Fruit fly (Drosophila melanogaster): Measurements from ENCODE around the gene Ythdc1.
A peak's percentile ranks its signal among the peaks of the same experiment; 100 is the strongest.

Gene Ythdc1

DNA sequence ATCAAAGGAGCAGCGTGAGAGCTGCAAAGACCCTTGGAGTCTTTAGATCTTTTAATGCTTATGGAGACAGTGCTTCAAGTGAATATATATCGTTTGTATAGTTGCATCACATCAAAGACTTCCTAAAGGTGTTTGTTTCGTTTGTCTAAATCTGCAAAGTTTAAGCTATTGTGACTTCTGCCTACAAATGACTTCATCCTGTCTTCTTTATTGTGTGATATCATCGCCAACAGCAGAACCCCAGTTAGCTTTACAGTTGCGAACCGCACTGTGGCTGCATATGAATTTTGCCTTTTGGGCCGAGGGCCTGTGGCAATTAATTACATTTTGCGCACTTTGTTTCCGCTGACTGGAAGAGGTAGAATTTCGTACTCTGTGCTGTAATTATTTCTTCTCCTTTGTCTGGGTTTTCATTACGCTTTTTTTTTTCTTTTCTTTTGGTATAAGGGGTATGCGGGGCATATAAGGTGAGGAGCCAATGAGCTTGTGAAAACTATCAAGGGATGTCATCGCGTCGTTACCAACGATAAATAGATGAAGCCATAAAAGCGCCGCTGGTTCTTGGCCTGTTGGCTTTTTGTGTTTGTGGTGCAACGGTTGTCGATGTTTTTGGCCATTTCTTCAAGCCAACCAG is 31.5 kb downstream of the Ythdc1 start:
- TF ChIP-seq CG9948 (tag; optimal IDR thresholded peaks at IDR 0.05) = peak; percentile 69
- peak; percentile 22 for TF ChIP-seq EcR (GFP tag; optimal IDR thresholded peaks at IDR 0.05)
- peak; percentile 6 for TF ChIP-seq gl (tag; optimal IDR thresholded peaks at IDR 0.05)
- TF ChIP-seq CG15710 (tag; optimal IDR thresholded peaks at IDR 0.05) = peak; percentile 64
- no peak for TF ChIP-seq CG12605 (GFP tag; IDR thresholded peaks at IDR 0.05)
- TF ChIP-seq fd96Ca (GFP tag; IDR thresholded peaks at IDR 0.05) = no peak
- peak; percentile 61 for TF ChIP-seq CG34367 (tag; optimal IDR thresholded peaks at IDR 0.05)
- no peak for TF ChIP-seq D1 (tag; optimal IDR thresholded peaks at IDR 0.05)
- peak; percentile 48 for TF ChIP-seq CG8301 (tag; optimal IDR thresholded peaks at IDR 0.05)
- no peak for TF ChIP-seq CG10348 (GFP tag; IDR thresholded peaks at IDR 0.05)
- TF ChIP-seq rn (GFP tag; IDR thresholded peaks at IDR 0.05) = no peak
- peak; percentile 64 for TF ChIP-seq CG14655 (GFP tag; optimal IDR thresholded peaks at IDR 0.05)
- TF ChIP-seq CG13204 (GFP tag; optimal IDR thresholded peaks at IDR 0.05) = peak; percentile 26
- peak; percentile 61 for TF ChIP-seq CG17806 (tag; optimal IDR thresholded peaks at IDR 0.05)
- peak; percentile 67 for TF ChIP-seq CG8159 (tag; optimal IDR thresholded peaks at IDR 0.05)
- TF ChIP-seq CG32121 (GFP tag; IDR thresholded peaks at IDR 0.05) = no peak
- TF ChIP-seq Pif1A (GFP tag; optimal IDR thresholded peaks at IDR 0.05) = peak; percentile 64
- TF ChIP-seq Snoo (tag; optimal IDR thresholded peaks at IDR 0.05) = peak; percentile 76
- TF ChIP-seq CG4496 (GFP tag; IDR thresholded peaks at IDR 0.05) = no peak
- peak; percentile 51 for TF ChIP-seq Pif1B (GFP tag; optimal IDR thresholded peaks at IDR 0.05)
- TF ChIP-seq Ets98B (GFP tag; IDR thresholded peaks at IDR 0.05) = no peak

DNA sequence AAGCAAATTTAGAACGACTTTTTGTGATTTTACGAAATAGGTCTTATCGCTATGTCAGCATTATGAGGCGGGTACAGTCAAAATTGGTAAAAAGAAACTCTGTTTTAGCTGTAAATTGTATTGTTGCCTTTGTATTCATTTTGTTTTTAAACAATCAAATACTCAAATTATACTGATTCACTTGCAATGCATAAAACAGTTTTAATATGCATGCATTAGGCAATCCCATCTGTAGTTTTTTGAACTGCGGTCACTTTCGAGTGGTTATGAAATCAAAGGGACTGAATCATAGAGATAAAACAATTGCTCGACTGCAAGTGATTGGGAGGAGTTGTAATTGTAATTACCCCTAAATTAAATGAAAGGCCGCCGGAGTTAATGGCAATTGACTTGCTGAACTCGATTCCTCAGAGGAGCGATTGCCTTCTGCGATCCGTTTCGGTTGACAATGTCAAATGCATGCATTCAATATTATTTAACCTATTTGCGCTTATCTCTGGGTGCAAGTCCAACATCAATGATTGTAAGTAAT is 34.2 kb downstream of the Ythdc1 start:
- no peak for TF ChIP-seq CG10348 (GFP tag; IDR thresholded peaks at IDR 0.05)
- TF ChIP-seq Pif1B (GFP tag; optimal IDR thresholded peaks at IDR 0.05) = no peak
- no peak for TF ChIP-seq CG12605 (GFP tag; IDR thresholded peaks at IDR 0.05)
- TF ChIP-seq CG8301 (tag; optimal IDR thresholded peaks at IDR 0.05) = no peak
- TF ChIP-seq gl (tag; optimal IDR thresholded peaks at IDR 0.05) = no peak
- no peak for TF ChIP-seq CG32121 (GFP tag; IDR thresholded peaks at IDR 0.05)
- TF ChIP-seq fd96Ca (GFP tag; IDR thresholded peaks at IDR 0.05) = no peak

DNA sequence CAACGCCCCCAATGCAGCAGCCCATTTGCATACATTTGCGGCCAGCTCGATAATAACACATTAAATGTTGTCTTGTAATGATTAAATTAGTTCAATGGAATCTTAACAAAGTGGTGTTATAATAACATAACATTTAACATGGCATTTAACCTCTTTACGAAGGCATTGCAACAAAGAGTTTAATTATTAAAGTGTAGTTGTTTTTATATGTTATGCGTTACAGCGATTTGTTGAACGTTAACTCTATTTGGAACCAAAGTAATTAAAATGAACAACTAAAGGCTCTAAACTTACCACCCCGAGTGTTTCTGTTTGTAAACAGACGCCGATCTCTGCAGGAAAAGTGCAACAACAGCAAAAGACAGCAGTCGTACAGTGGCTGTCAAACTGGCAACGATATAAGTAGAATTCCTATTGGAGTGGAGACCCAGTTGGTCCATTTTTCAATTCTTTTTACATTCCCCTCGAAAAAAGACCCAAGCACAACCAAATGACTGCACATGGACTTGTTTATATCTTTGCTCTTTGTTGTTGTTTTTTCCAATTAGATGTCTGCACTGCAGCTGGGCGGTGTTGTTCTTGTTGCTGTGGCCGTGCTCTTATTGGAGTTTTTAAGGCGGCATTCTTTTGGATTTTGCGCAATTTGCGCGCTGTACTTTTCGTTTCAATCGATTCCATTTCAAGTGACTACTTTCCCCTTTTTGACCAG is 34.9 kb downstream of the Ythdc1 start:
- TF ChIP-seq CG14655 (GFP tag; optimal IDR thresholded peaks at IDR 0.05) = peak; percentile 89
- TF ChIP-seq CG15710 (tag; optimal IDR thresholded peaks at IDR 0.05) = peak; percentile 65
- no peak for TF ChIP-seq EcR (GFP tag; optimal IDR thresholded peaks at IDR 0.05)
- peak; percentile 39; the same call in 2 of the 3 replicates for TF ChIP-seq fd96Ca (GFP tag; IDR thresholded peaks at IDR 0.05)
- peak; percentile 83 for TF ChIP-seq CG8159 (tag; optimal IDR thresholded peaks at IDR 0.05)
- TF ChIP-seq Ets98B (GFP tag; IDR thresholded peaks at IDR 0.05) = peak; percentile 47
- TF ChIP-seq D1 (tag; optimal IDR thresholded peaks at IDR 0.05) = no peak
- peak; percentile 78 for TF ChIP-seq CG17806 (tag; optimal IDR thresholded peaks at IDR 0.05)
- TF ChIP-seq CG32121 (GFP tag; IDR thresholded peaks at IDR 0.05) = peak; percentile 55
- peak; percentile 53 for TF ChIP-seq gl (tag; optimal IDR thresholded peaks at IDR 0.05)
- peak; percentile 17 for TF ChIP-seq Pif1B (GFP tag; optimal IDR thresholded peaks at IDR 0.05)
- TF ChIP-seq CG13204 (GFP tag; optimal IDR thresholded peaks at IDR 0.05) = no peak
- peak; percentile 33; the same call in 1 of the 3 replicates for TF ChIP-seq CG4496 (GFP tag; IDR thresholded peaks at IDR 0.05)
- no peak for TF ChIP-seq rn (GFP tag; IDR thresholded peaks at IDR 0.05)
- peak; percentile 55 for TF ChIP-seq Pif1A (GFP tag; optimal IDR thresholded peaks at IDR 0.05)
- peak; percentile 11 for TF ChIP-seq CG34367 (tag; optimal IDR thresholded peaks at IDR 0.05)
- TF ChIP-seq CG8301 (tag; optimal IDR thresholded peaks at IDR 0.05) = peak; percentile 83
- no peak for TF ChIP-seq CG10348 (GFP tag; IDR thresholded peaks at IDR 0.05)
- TF ChIP-seq CG9948 (tag; optimal IDR thresholded peaks at IDR 0.05) = peak; percentile 63
- TF ChIP-seq CG12605 (GFP tag; IDR thresholded peaks at IDR 0.05) = peak; percentile 66

DNA sequence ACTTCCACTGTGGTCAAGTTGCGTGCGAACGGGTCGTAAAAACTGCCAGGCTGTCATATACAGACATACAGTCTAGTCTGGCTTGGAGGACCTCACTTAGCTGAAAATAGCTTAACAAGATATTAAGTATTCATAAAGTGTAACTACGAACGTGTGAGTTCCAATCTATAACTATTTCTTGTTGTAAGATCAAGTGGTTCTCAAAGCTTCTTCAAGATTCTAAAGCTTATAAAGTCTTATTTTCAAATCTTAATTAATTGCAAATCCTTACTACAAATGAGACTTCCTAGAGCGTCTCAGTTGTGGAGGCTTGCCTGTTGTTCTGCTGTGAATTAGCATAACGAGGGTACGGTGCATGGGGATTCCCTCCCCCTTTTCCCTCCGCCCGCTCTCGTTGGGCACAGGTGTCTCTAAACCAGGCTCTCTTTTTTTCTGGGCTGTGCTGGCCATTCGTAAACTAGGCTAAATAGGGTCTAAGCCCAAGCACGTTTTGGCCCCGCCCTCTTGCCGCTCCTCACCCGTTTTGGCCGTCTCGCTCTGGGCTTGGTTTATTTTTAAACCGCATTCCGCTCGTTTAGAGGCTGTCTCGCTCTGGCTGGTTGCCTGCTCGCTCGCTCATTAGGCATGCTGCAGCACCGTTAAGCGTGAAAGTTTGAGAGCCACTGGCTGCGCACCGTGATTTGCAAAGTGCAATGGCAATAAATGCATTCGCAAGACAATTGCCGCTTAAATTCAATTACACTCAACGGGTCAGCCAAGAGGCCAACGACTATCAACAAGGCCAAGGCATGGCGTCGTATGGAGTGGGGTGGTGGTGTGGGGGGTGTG is 35.7 kb downstream of the Ythdc1 start:
- TF ChIP-seq CG15710 (tag; optimal IDR thresholded peaks at IDR 0.05) = peak; percentile 70
- TF ChIP-seq CG13204 (GFP tag; optimal IDR thresholded peaks at IDR 0.05) = peak; percentile 35
- TF ChIP-seq CG12605 (GFP tag; IDR thresholded peaks at IDR 0.05) = no peak
- TF ChIP-seq CG8159 (tag; optimal IDR thresholded peaks at IDR 0.05) = peak; percentile 62
- no peak; the same call in 2 of the 3 replicates for TF ChIP-seq CG4496 (GFP tag; IDR thresholded peaks at IDR 0.05)
- TF ChIP-seq CG9948 (tag; optimal IDR thresholded peaks at IDR 0.05) = peak; percentile 55
- TF ChIP-seq D1 (tag; optimal IDR thresholded peaks at IDR 0.05) = no peak
- peak; percentile 31 for TF ChIP-seq CG34367 (tag; optimal IDR thresholded peaks at IDR 0.05)
- TF ChIP-seq CG14655 (GFP tag; optimal IDR thresholded peaks at IDR 0.05) = no peak
- peak; percentile 27 for TF ChIP-seq CG8301 (tag; optimal IDR thresholded peaks at IDR 0.05)
- TF ChIP-seq Pif1A (GFP tag; optimal IDR thresholded peaks at IDR 0.05) = no peak
- TF ChIP-seq Pif1B (GFP tag; optimal IDR thresholded peaks at IDR 0.05) = no peak
- TF ChIP-seq Ets98B (GFP tag; IDR thresholded peaks at IDR 0.05) = no peak
- no peak for TF ChIP-seq CG32121 (GFP tag; IDR thresholded peaks at IDR 0.05)
- TF ChIP-seq Snoo (tag; optimal IDR thresholded peaks at IDR 0.05) = no peak
- TF ChIP-seq CG10348 (GFP tag; IDR thresholded peaks at IDR 0.05) = no peak
- TF ChIP-seq CG17806 (tag; optimal IDR thresholded peaks at IDR 0.05) = peak; percentile 43
- TF ChIP-seq EcR (GFP tag; optimal IDR thresholded peaks at IDR 0.05) = peak; percentile 70
- TF ChIP-seq rn (GFP tag; IDR thresholded peaks at IDR 0.05) = no peak
- TF ChIP-seq fd96Ca (GFP tag; IDR thresholded peaks at IDR 0.05) = no peak
- TF ChIP-seq gl (tag; optimal IDR thresholded peaks at IDR 0.05) = no peak

All from whole organism, pupa.